Fruit fly (Drosophila melanogaster) whole organism, prepupa: ENCODE results near the gene Cyp312a1.

ENCODE experiments used
- Blimp-1 ChIP-seq: fragments of 200-800 bp; sonication (Bioruptor generic); optimal IDR thresholded peaks from 3 replicates; lab custom pipeline; 2017; ENCODE audit warnings: missing biosample characterization, missing genetic modification characterization, mild to moderate bottlenecking, moderate library complexity, missing genetic modification reagents
- CG6854 ChIP-seq: fragments of 200-800 bp; sonication (Bioruptor generic); optimal IDR thresholded peaks from 2 replicates; lab custom pipeline; 2017; ENCODE audit warnings: missing biosample characterization, mild to moderate bottlenecking, missing genetic modification characterization
- CG9139 ChIP-seq: fragments of 200-800 bp; sonication (Bioruptor generic); optimal IDR thresholded peaks from 3 replicates; lab custom pipeline; 2017; ENCODE audit warnings: missing biosample characterization, mild to moderate bottlenecking, missing genetic modification characterization
- Eip78C ChIP-seq: fragments of 200-800 bp; sonication (Bioruptor generic); peaks from one replicate; lab custom pipeline; 2016; ENCODE audit warnings: missing biosample characterization, missing genetic modification characterization
- Ets96B ChIP-seq: fragments of 200-800 bp; optimal IDR thresholded peaks from 2 replicates; lab custom pipeline; 2019; ENCODE audit warnings: missing biosample characterization, mild to moderate bottlenecking, missing genetic modification characterization, moderate library complexity
- Hr39 ChIP-seq: fragments of 200-800 bp; sonication (Bioruptor generic); optimal IDR thresholded peaks from 2 replicates; lab custom pipeline; 2016; ENCODE audit warnings: missing biosample characterization, missing genetic modification characterization
- Lpt ChIP-seq: fragments of 200-800 bp; sonication (Bioruptor generic); optimal IDR thresholded peaks from 3 replicates; lab custom pipeline; 2016; ENCODE audit warnings: missing biosample characterization, missing genetic modification characterization
- Sox102F ChIP-seq: fragments of 200-800 bp; sonication (Bioruptor generic); optimal IDR thresholded peaks from 2 replicates; lab custom pipeline; 2016; ENCODE audit warnings: missing biosample characterization, mild to moderate bottlenecking, missing genetic modification characterization
- cyc ChIP-seq: fragments of 200-800 bp; sonication (Bioruptor generic); optimal IDR thresholded peaks from 3 replicates; lab custom pipeline; 2016; ENCODE audit warnings: missing biosample characterization, missing genetic modification characterization
- eg ChIP-seq: fragments of 200-800 bp; sonication (Bioruptor generic); IDR thresholded peaks from 3 replicates; pipeline ENCODE4 v1.3.6; 2022; ENCODE audit warnings: missing biosample characterization, missing genetic modification characterization
- fd59A ChIP-seq: fragments of 200-800 bp; sonication (Bioruptor generic); optimal IDR thresholded peaks from 2 replicates; lab custom pipeline; 2017; ENCODE audit warnings: missing biosample characterization, mild to moderate bottlenecking, missing genetic modification characterization, missing genetic modification reagents

- TF ChIP-seq CG6854 (GFP tag; lab: Kevin White, UChicago) (no peak), CG9139 (no peak), Lpt (GFP tag; lab: Kevin White, UChicago) (peak; percentile 63), Hr39 (no peak), cyc (no peak), Sox102F (GFP tag; lab: Kevin White, UChicago) (no peak), Blimp-1 (GFP tag; lab: Kevin White, UChicago) (no peak), eg (GFP tag; lab: Robert Waterston, UW) (no peak), Eip78C (no peak), fd59A (no peak), Ets96B (no peak)
These were observed 50.5 kb downstream of the Cyp312a1 start for dm6 chr3L:18081957-18082356.
